Worm (Caenorhabditis elegans) whole organism, dauer: ENCODE measurements around the gene F52D2.5.

ENCODE experiments used
- unc-62 ChIP-seq: sonication (generic microtip); optimal IDR thresholded peaks from 2 replicates; lab custom pipeline; 2017; ENCODE audit warnings: missing biosample characterization, missing genetic modification reagents, missing genetic modification characterization

F52D2.5 gene

ce11 chrX:1974699-1975098 lies at the start of gene F52D2.5:
Gene F52D2.5, minus strand, starts transcription at chrX:1974799.
- TF ChIP-seq unc-62, result no peak

- TF ChIP-seq unc-62, result no peak
Observed at ce11 chrX:2021558-2021957, 47.0 kb upstream of the F52D2.5 start.

- TF ChIP-seq unc-62, result no peak
Observed at ce11 chrX:2018848-2019247, 44.2 kb upstream of the F52D2.5 start, which contains the start of gene Y102A11A.3. Gene Y102A11A.3, plus strand, starts transcription at chrX:2019148.

ce11 chrX:2018211-2018610 lies 43.6 kb upstream of the F52D2.5 start:
- TF ChIP-seq unc-62, result no peak

- TF ChIP-seq unc-62, result no peak
Observed at ce11 chrX:2014521-2014920, 39.9 kb upstream of the F52D2.5 start.

ce11 chrX:2013912-2014311 lies 39.3 kb upstream of the F52D2.5 start:
- TF ChIP-seq unc-62, result no peak

ce11 chrX:2012491-2013201 lies 38.0 kb upstream of the F52D2.5 start, which contains the start of gene Y102A11A.9:
Gene Y102A11A.9, plus strand, starts transcription at chrX:2013151.
- TF ChIP-seq unc-62, result no peak

ce11 chrX:2000517-2000916 lies 25.9 kb upstream of the F52D2.5 start:
- no peak for TF ChIP-seq unc-62

- no peak for TF ChIP-seq unc-62
Observed at ce11 chrX:1998825-1999224, 24.2 kb upstream of the F52D2.5 start.

- no peak for TF ChIP-seq unc-62
Observed at ce11 chrX:1997934-1998333, 23.3 kb upstream of the F52D2.5 start, which contains the start of gene Y40A1A.3. Gene Y40A1A.3, minus strand, starts transcription at chrX:1998034.

- no peak for TF ChIP-seq unc-62
Observed at ce11 chrX:1990434-1990833, 15.8 kb upstream of the F52D2.5 start, which contains the start of gene Y40A1A.2. Gene Y40A1A.2, plus strand, starts transcription at chrX:1990734.

- no peak for TF ChIP-seq unc-62
Observed at ce11 chrX:1989576-1989975, 15.0 kb upstream of the F52D2.5 start, which contains the start of gene meg-3. Gene meg-3, minus strand, starts transcription at chrX:1989607.

ce11 chrX:1984831-1985230 lies 10.2 kb upstream of the F52D2.5 start:
- no peak for TF ChIP-seq unc-62

- no peak for TF ChIP-seq unc-62
Observed at ce11 chrX:1981654-1982053, 7.1 kb upstream of the F52D2.5 start.

- TF ChIP-seq unc-62, result no peak
Observed at ce11 chrX:1977708-1978107, 3.1 kb upstream of the F52D2.5 start, which contains the start of gene F52D2.12. Gene F52D2.12, plus strand, starts transcription at chrX:1978014.

ce11 chrX:1975692-1976091 lies 1.1 kb upstream of the F52D2.5 start, which contains the start of gene F52D2.6:
Gene F52D2.6, plus strand, starts transcription at chrX:1975992.
- no peak for TF ChIP-seq unc-62

- TF ChIP-seq unc-62, result no peak
Observed at ce11 chrX:1972766-1973165, 1.8 kb downstream of the F52D2.5 start.

- no peak for TF ChIP-seq unc-62
Observed at ce11 chrX:1971647-1972046, 3.0 kb downstream of the F52D2.5 start.
